Worm (Caenorhabditis elegans) whole organism, late embryonic: ENCODE data around the gene srh-22.

Source experiments
- ama-1 ChIP-seq: fragments of 150-350 bp; optimal IDR thresholded peaks from 2 replicates; lab custom pipeline; 2014
- elt-4 ChIP-seq: sonication (generic microtip); optimal IDR thresholded peaks from 2 replicates; lab custom pipeline; 2016; ENCODE audit warnings: missing genetic modification characterization, missing compliant biosample characterization
- fkh-10 ChIP-seq: fragments of 150-350 bp; optimal IDR thresholded peaks from 2 replicates; lab custom pipeline; 2014; ENCODE audit warnings: missing biosample characterization, missing genetic modification reagents, missing genetic modification characterization
- hlh-8 ChIP-seq: sonication (generic microtip); optimal IDR thresholded peaks from 2 replicates; lab custom pipeline; 2016; ENCODE audit warnings: missing genotype, missing genetic modification characterization, missing compliant biosample characterization
- pha-4 ChIP-seq: fragments of 150-350 bp; optimal IDR thresholded peaks from 2 replicates; lab custom pipeline; 2018; ENCODE audit warnings: missing biosample characterization, missing genetic modification reagents, missing genetic modification characterization
- pqm-1 ChIP-seq: sonication (generic microtip); optimal IDR thresholded peaks from 2 replicates; lab custom pipeline; 2016; ENCODE audit warnings: missing genetic modification characterization, missing compliant biosample characterization
- sdc-2 ChIP-seq: sonication (generic microtip); optimal IDR thresholded peaks from 2 replicates; lab custom pipeline; 2016; ENCODE audit warnings: missing genotype, missing genetic modification characterization, missing compliant biosample characterization
- unc-3 ChIP-seq, 2 experiments: fragments of 200-800 bp in 1 of 2; sonication (Bioruptor generic) in 1 of 2; sonication (generic microtip) in 1 of 2; conservative IDR thresholded peaks in 1 of 2; optimal IDR thresholded peaks in 1 of 2; 2 replicates each; pipeline versions ENCODE4 v1.3.6 to Lab custom; 2016 to 2022; ENCODE audit warnings: missing compliant biosample characterization in 2 of 2, missing genetic modification characterization in 2 of 2, missing genetic modification reagents in 1 of 2
- zip-5 ChIP-seq: sonication (generic microtip); optimal IDR thresholded peaks from 2 replicates; lab custom pipeline; 2016; ENCODE audit warnings: missing genetic modification characterization, missing compliant biosample characterization

- TF ChIP-seq zip-5 (no peak), unc-3 (GFP tag; conservative IDR thresholded peaks at IDR 0.05; lab: Robert Waterston, UW) (no peak), unc-3 (tag; optimal IDR thresholded peaks at IDR 0.05; lab: Kevin White, UChicago) (no peak), fkh-10 (no peak), hlh-8 (tag; lab: Kevin White, UChicago) (no peak), pqm-1 (no peak), elt-4 (tag; lab: Kevin White, UChicago) (no peak), sdc-2 (tag; lab: Kevin White, UChicago) (no peak), ama-1 (lab: Kevin White, UChicago) (no peak), pha-4 (tag; lab: Kevin White, UChicago) (no peak)
These were observed 32.6 kb upstream of the srh-22 start, which contains the start of gene ugt-12 for ce11 chrV:4889477-4889876.
